Worm (Caenorhabditis elegans): ENCODE data around the gene denn-4.

- TF ChIP-seq ceh-28 (tag; optimal IDR thresholded peaks at IDR 0.05) (no peak), F49E8.2 (tag; optimal IDR thresholded peaks at IDR 0.05; ENCODE audit: borderline replicate concordance) (no peak), pqm-1 (tag; optimal IDR thresholded peaks at IDR 0.05) (no peak), F44E2.7 (GFP tag; IDR thresholded peaks at IDR 0.05) (no peak), nhr-77 (tag; optimal IDR thresholded peaks at IDR 0.05) (no peak), zag-1 (tag; optimal IDR thresholded peaks at IDR 0.05) (no peak), gei-8 (GFP tag; optimal IDR thresholded peaks at IDR 0.05) (no peak), Y5F2A.4 (GFP tag; optimal IDR thresholded peaks at IDR 0.05) (no peak), mep-1 (tag; optimal IDR thresholded peaks at IDR 0.05) (no peak), nhr-6 (tag; optimal IDR thresholded peaks at IDR 0.05) (no peak), aha-1 (tag) (no peak), dmd-9 (GFP tag; IDR thresholded peaks at IDR 0.05) (no peak)
Measured at ce11 chrIV:1908921-1909320, 14.9 kb upstream of the denn-4 start.
